Worm (Caenorhabditis elegans) whole organism, late embryonic: ENCODE results near the gene R144.11.

ENCODE experiments used
- fkh-10 ChIP-seq: fragments of 150-350 bp; optimal IDR thresholded peaks from 2 replicates; lab custom pipeline; 2014; ENCODE audit warnings: missing biosample characterization, missing genetic modification reagents, missing genetic modification characterization
- sdc-2 ChIP-seq: sonication (generic microtip); optimal IDR thresholded peaks from 2 replicates; lab custom pipeline; 2016; ENCODE audit warnings: missing genotype, missing genetic modification characterization, missing compliant biosample characterization

ce11 chrIII:5021689-5022088 lies 13.1 kb upstream of the R144.11 start, which contains the start of gene R144.3:
- TF ChIP-seq fkh-10 (GFP tag; lab: Kevin White, UChicago): no peak
- TF ChIP-seq sdc-2 (tag; lab: Kevin White, UChicago): no peak
